Worm (Caenorhabditis elegans) whole organism, L4/young adult: ENCODE data around the gene C17C3.3.

Experiments used
- W03F9.2 ChIP-seq: fragments of 150-350 bp; optimal IDR thresholded peaks from 2 replicates; lab custom pipeline; 2014; ENCODE audit warnings: missing biosample characterization, missing genetic modification characterization
- dao-5 ChIP-seq: sonication (generic microtip); optimal IDR thresholded peaks from 2 replicates; lab custom pipeline; 2016; ENCODE audit warnings: missing genotype, missing genetic modification characterization, moderate library complexity, missing compliant biosample characterization
- him-1 ChIP-seq: sonication (generic microtip); optimal IDR thresholded peaks from 2 replicates; lab custom pipeline; 2016; ENCODE audit warnings: missing genotype, missing genetic modification reagents, missing genetic modification characterization, missing compliant biosample characterization

- TF ChIP-seq him-1 (tag; lab: Kevin White, UChicago) = no peak
- TF ChIP-seq dao-5 = no peak
- TF ChIP-seq W03F9.2 (tag; lab: Kevin White, UChicago) = no peak
These were observed 49.0 kb upstream of the C17C3.3 start for ce11 chrII:5512473-5513097.
